Fruit fly (Drosophila melanogaster): Measurements from ENCODE around the gene CG6041.

CG6041 gene

dm6 chrX:5973389-5974025, 25.5 kb downstream of the CG6041 start (continued):
- TF ChIP-seq esn (GFP tag; optimal IDR thresholded peaks at IDR 0.05) (peak; percentile 76), CG11294 (GFP tag; IDR thresholded peaks at IDR 0.05) (0 out of 2 replicates have a peak, but pooled peaks have one; percentile 13), CG6163 (GFP tag; IDR thresholded peaks at IDR 0.05) (peak; percentile 93), acj6 (GFP tag; optimal IDR thresholded peaks at IDR 0.05) (peak; percentile 75), CG11762 (GFP tag; optimal IDR thresholded peaks at IDR 0.05; ENCODE audit: insufficient read depth) (peak; percentile 58), CG4318 (GFP tag; optimal IDR thresholded peaks at IDR 0.05) (peak; percentile 9), CG9139 (GFP tag; optimal IDR thresholded peaks at IDR 0.05) (peak; percentile 31), CG8119 (GFP tag; IDR thresholded peaks at IDR 0.05) (peak; percentile 66), OdsH (GFP tag; optimal IDR thresholded peaks at IDR 0.05) (peak; percentile 77), Eip75B (GFP tag; optimal IDR thresholded peaks at IDR 0.05) (peak; percentile 5), vri (GFP tag; optimal IDR thresholded peaks at IDR 0.05) (peak; percentile 35), fkh (GFP tag; optimal IDR thresholded peaks at IDR 0.05) (no peak), CG11902 (GFP tag; optimal IDR thresholded peaks at IDR 0.05) (peak; percentile 34), spab (GFP tag; optimal IDR thresholded peaks at IDR 0.05) (peak; percentile 57), dsx (GFP tag; optimal IDR thresholded peaks at IDR 0.05; ENCODE audit: poor library complexity, severe bottlenecking) (peak; percentile 56), Met (GFP tag; optimal IDR thresholded peaks at IDR 0.05) (peak; percentile 68), dac (GFP tag; optimal IDR thresholded peaks at IDR 0.05) (peak; percentile 16), Sox102F (GFP tag; optimal IDR thresholded peaks at IDR 0.05) (peak; percentile 79), eg (GFP tag; IDR thresholded peaks at IDR 0.05) (peak; percentile 57), ss (GFP tag; optimal IDR thresholded peaks at IDR 0.05) (peak in 1 of 2 experiments; percentile 33), fd85E (GFP tag; optimal IDR thresholded peaks at IDR 0.05) (peak; percentile 37), salr (GFP tag; optimal IDR thresholded peaks at IDR 0.05) (peak; percentile 61 to 63)

- no peak for TF ChIP-seq Sox102F (GFP tag; optimal IDR thresholded peaks at IDR 0.05)
- peak; percentile 11 for TF ChIP-seq CG10631 (GFP tag; optimal IDR thresholded peaks at IDR 0.05)
- no peak for TF ChIP-seq CG6808 (GFP tag; optimal IDR thresholded peaks at IDR 0.05)
- TF ChIP-seq CG8632 (GFP tag; optimal IDR thresholded peaks at IDR 0.05): peak; percentile 17
- TF ChIP-seq CG7368 (GFP tag; optimal IDR thresholded peaks at IDR 0.05): no peak
- peak; percentile 43 for TF ChIP-seq CG10669 (GFP tag; optimal IDR thresholded peaks at IDR 0.05)
- TF ChIP-seq Eip75B (GFP tag; optimal IDR thresholded peaks at IDR 0.05): peak; percentile 11
- TF ChIP-seq acj6 (GFP tag; optimal IDR thresholded peaks at IDR 0.05): peak; percentile 26
- peak; percentile 65 for TF ChIP-seq svp (GFP tag)
- no peak for TF ChIP-seq CG11294 (GFP tag; IDR thresholded peaks at IDR 0.05)
- peak; percentile 50 for TF ChIP-seq CG15336 (GFP tag; IDR thresholded peaks at IDR 0.05)
- no peak for TF ChIP-seq CG31627 (GFP tag; optimal IDR thresholded peaks at IDR 0.05)
- no peak for TF ChIP-seq Lpt (GFP tag; optimal IDR thresholded peaks at IDR 0.05)
- 0 out of 3 replicates have a peak, but pooled peaks have one; percentile 8 for TF ChIP-seq eg (GFP tag; IDR thresholded peaks at IDR 0.05)
- no peak for TF ChIP-seq dac (GFP tag; optimal IDR thresholded peaks at IDR 0.05)
- no peak for TF ChIP-seq Eip93F (GFP tag; optimal IDR thresholded peaks at IDR 0.05)
- no peak for TF ChIP-seq CG6276 (GFP tag; optimal IDR thresholded peaks at IDR 0.05)
- TF ChIP-seq ss (GFP tag; optimal IDR thresholded peaks at IDR 0.05): peak; percentile 1 to 15
- TF ChIP-seq CG6854 (GFP tag; optimal IDR thresholded peaks at IDR 0.05): no peak
- peak; percentile 45 for TF ChIP-seq Ets96B (tag; optimal IDR thresholded peaks at IDR 0.05)
- TF ChIP-seq CG11762 (GFP tag; optimal IDR thresholded peaks at IDR 0.05; ENCODE audit: insufficient read depth): no peak
- peak; percentile 56; the same call in 2 of the 3 replicates for TF ChIP-seq CG6163 (GFP tag; IDR thresholded peaks at IDR 0.05)
- no peak for TF ChIP-seq Hr39 (GFP tag; optimal IDR thresholded peaks at IDR 0.05)
- TF ChIP-seq CG8319 (GFP tag; optimal IDR thresholded peaks at IDR 0.05): no peak
- TF ChIP-seq CG3919 (GFP tag; optimal IDR thresholded peaks at IDR 0.05): peak; percentile 6
- peak; percentile 31 for TF ChIP-seq CG32006 (GFP tag; optimal IDR thresholded peaks at IDR 0.05)
- TF ChIP-seq Gug (GFP tag; IDR thresholded peaks at IDR 0.05): no peak
- TF ChIP-seq OdsH (GFP tag; optimal IDR thresholded peaks at IDR 0.05): peak; percentile 13
- TF ChIP-seq esn (GFP tag; optimal IDR thresholded peaks at IDR 0.05): no peak
- TF ChIP-seq CG6792 (GFP tag; optimal IDR thresholded peaks at IDR 0.05): peak; percentile 16
- peak; percentile 35 for TF ChIP-seq pdm3 (GFP tag; optimal IDR thresholded peaks at IDR 0.05)
- peak; percentile 21 for TF ChIP-seq achi (GFP tag; optimal IDR thresholded peaks at IDR 0.05)
- TF ChIP-seq dsx (GFP tag; optimal IDR thresholded peaks at IDR 0.05; ENCODE audit: poor library complexity, severe bottlenecking): peak; percentile 25
- TF ChIP-seq CG3032 (tag; optimal IDR thresholded peaks at IDR 0.05): peak; percentile 31
- no peak for TF ChIP-seq CG16779 (tag; optimal IDR thresholded peaks at IDR 0.05)
Observed at dm6 chrX:5974358-5975143, 26.6 kb downstream of the CG6041 start.

All from whole organism, prepupa.